Worm (Caenorhabditis elegans) whole organism, L2 larva: Measurements from ENCODE around the gene T26E4.18.
"Not testable (repeated sequence)": the region's sequence is repeated elsewhere in the genome, so short reads cannot be mapped to it uniquely, and the experiment has no call there.

Experiments used
- ama-1 ChIP-seq: fragments of 150-350 bp; optimal IDR thresholded peaks from 2 replicates; lab custom pipeline; 2018; ENCODE audit warnings: inconsistent platforms
- ceh-82 ChIP-seq: fragments of 150-350 bp; optimal IDR thresholded peaks from 2 replicates; lab custom pipeline; 2014; ENCODE audit warnings: missing biosample characterization, missing genetic modification characterization
- dmd-4 ChIP-seq: sonication (generic microtip); optimal IDR thresholded peaks from 2 replicates; lab custom pipeline; 2017; ENCODE audit warnings: missing biosample characterization, missing genetic modification characterization
- elt-3 ChIP-seq: sonication (generic microtip); optimal IDR thresholded peaks from 2 replicates; lab custom pipeline; 2017; ENCODE audit warnings: missing biosample characterization, missing genetic modification characterization
- lin-39 ChIP-seq: fragments of 150-350 bp; optimal IDR thresholded peaks from 2 replicates; lab custom pipeline; 2014; ENCODE audit warnings: missing biosample characterization, missing genetic modification reagents, missing genetic modification characterization
- lsy-2 ChIP-seq, 2 experiments: fragments of 150-350 bp in 1 of 2; sonication (generic microtip) in 1 of 2; optimal IDR thresholded peaks; 2 replicates each; lab custom pipeline; 2014 to 2017; ENCODE audit warnings: missing biosample characterization in 2 of 2, missing genetic modification characterization in 2 of 2
- nhr-10 ChIP-seq: sonication (generic microtip); optimal IDR thresholded peaks from 2 replicates; lab custom pipeline; 2017; ENCODE audit warnings: missing biosample characterization, missing genetic modification characterization
- snpc-4 ChIP-seq: fragments of 150-350 bp; optimal IDR thresholded peaks from 2 replicates; lab custom pipeline; 2014; ENCODE audit warnings: missing biosample characterization, missing genetic modification characterization
- unc-62 ChIP-seq: fragments of 150-350 bp; optimal IDR thresholded peaks from 2 replicates; lab custom pipeline; 2014; ENCODE audit warnings: missing biosample characterization, missing genetic modification reagents, missing genetic modification characterization
- ztf-1 ChIP-seq: fragments of 200-800 bp; sonication (Bioruptor generic); conservative IDR thresholded peaks from 2 replicates; pipeline ENCODE4 v1.3.6; 2022; ENCODE audit warnings: missing genetic modification characterization, missing compliant biosample characterization

DNA sequence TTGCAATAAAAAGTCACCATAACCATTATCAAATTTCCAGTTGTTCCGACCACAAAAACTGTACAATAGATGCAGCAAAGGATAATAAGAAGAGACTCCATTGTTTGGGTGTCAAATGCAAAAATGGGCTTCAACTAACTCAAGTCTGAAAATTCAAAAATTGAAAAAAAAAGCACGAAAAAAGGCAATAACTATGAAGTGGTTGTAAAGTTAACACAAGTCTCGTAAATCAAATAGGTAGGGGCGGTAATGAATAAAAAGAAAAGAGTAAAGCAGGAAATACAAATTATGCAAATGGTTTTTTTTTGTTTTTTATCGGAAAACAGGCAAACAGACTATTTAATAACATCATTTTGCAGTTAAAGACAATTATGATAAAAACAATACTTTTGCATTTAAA is 3.8 kb upstream of the T26E4.18 start, which contains the start of gene srsx-38:
- TF ChIP-seq nhr-10 (tag; lab: Kevin White, UChicago); elt-3 (tag; lab: Kevin White, UChicago); lsy-2 (tag; optimal IDR thresholded peaks at IDR 0.05; lab: Kevin White, UChicago); snpc-4 (tag; lab: Kevin White, UChicago); lin-39 (tag; lab: Kevin White, UChicago); ama-1 (lab: Kevin White, UChicago); ztf-1 (GFP tag; lab: Robert Waterston, UW); ceh-82 (tag; lab: Kevin White, UChicago); dmd-4 (tag; lab: Kevin White, UChicago); unc-62 (GFP tag; lab: Kevin White, UChicago): not testable (repeated sequence)
